Worm (Caenorhabditis elegans) whole organism, young adult: ENCODE data around the gene clec-64.

Source experiments
- B0019.2 ChIP-seq: fragments of 200-800 bp; sonication (Bioruptor generic); conservative IDR thresholded peaks from 2 replicates; pipeline ENCODE4 v1.3.6; 2022; ENCODE audit warnings: missing genetic modification reagents, missing genetic modification characterization, missing compliant biosample characterization
- B0336.3 ChIP-seq: fragments of 200-800 bp; sonication (Bioruptor generic); IDR thresholded peaks from 2 replicates; pipeline ENCODE4 v1.3.6; 2022; ENCODE audit warnings: missing genetic modification characterization, missing compliant biosample characterization
- F10E7.11 ChIP-seq: sonication (generic microtip); optimal IDR thresholded peaks from 2 replicates; lab custom pipeline; 2017; ENCODE audit warnings: mild to moderate bottlenecking, missing genetic modification characterization, moderate library complexity, missing compliant biosample characterization
- F22D6.2 ChIP-seq: sonication (generic microtip); optimal IDR thresholded peaks from 2 replicates; lab custom pipeline; 2016; ENCODE audit warnings: mild to moderate bottlenecking, missing genetic modification characterization, missing compliant biosample characterization
- F33H1.4 ChIP-seq: fragments of 200-800 bp; sonication (Bioruptor generic); IDR thresholded peaks from 2 replicates; pipeline ENCODE4 v1.3.6; 2022; ENCODE audit warnings: missing genetic modification reagents, missing genetic modification characterization, missing compliant biosample characterization
- F37B4.10 ChIP-seq: fragments of 200-800 bp; sonication (Bioruptor generic); IDR thresholded peaks from 2 replicates; pipeline ENCODE4 v1.3.6; 2022; ENCODE audit warnings: missing genetic modification characterization, missing compliant biosample characterization
- F55B11.4 ChIP-seq: sonication (generic microtip); optimal IDR thresholded peaks from 2 replicates; lab custom pipeline; 2016; ENCODE audit warnings: missing compliant biosample characterization, missing genetic modification characterization, borderline replicate concordance; ENCODE audit not compliant: insufficient read depth
- F57A8.1 ChIP-seq: fragments of 200-800 bp; sonication (Bioruptor generic); optimal IDR thresholded peaks from 2 replicates; lab custom pipeline; 2018; ENCODE audit warnings: mild to moderate bottlenecking, missing genetic modification characterization, moderate library complexity, missing compliant biosample characterization
- F57C9.4 ChIP-seq: sonication (generic microtip); optimal IDR thresholded peaks from 2 replicates; lab custom pipeline; 2017; ENCODE audit warnings: mild to moderate bottlenecking, missing genetic modification characterization, missing compliant biosample characterization
- T26A5.8 ChIP-seq: sonication (generic microtip); optimal IDR thresholded peaks from 2 replicates; lab custom pipeline; 2016; ENCODE audit warnings: missing genetic modification characterization, missing compliant biosample characterization
- Y56A3A.18 ChIP-seq: fragments of 200-800 bp; sonication (Bioruptor generic); IDR thresholded peaks from 2 replicates; pipeline ENCODE4 v1.3.6; 2022; ENCODE audit warnings: missing genetic modification reagents, missing genetic modification characterization, missing compliant biosample characterization
- Y79H2A.3 ChIP-seq: fragments of 200-800 bp; sonication (Bioruptor generic); conservative IDR thresholded peaks from 2 replicates; pipeline ENCODE4 v1.3.6; 2022; ENCODE audit warnings: missing genetic modification reagents, missing genetic modification characterization, missing compliant biosample characterization
- aptf-2 ChIP-seq: fragments of 200-800 bp; sonication (Bioruptor generic); conservative IDR thresholded peaks from 2 replicates; pipeline ENCODE4 v1.3.6; 2022; ENCODE audit warnings: missing genetic modification reagents, missing genetic modification characterization, missing compliant biosample characterization
- bed-1 ChIP-seq: fragments of 200-800 bp; sonication (Bioruptor generic); IDR thresholded peaks from 2 replicates; pipeline ENCODE4 v1.3.6; 2022; ENCODE audit warnings: missing genetic modification reagents, missing genetic modification characterization, missing compliant biosample characterization
- ccch-3 ChIP-seq: fragments of 200-800 bp; sonication (Bioruptor generic); optimal IDR thresholded peaks from 2 replicates; lab custom pipeline; 2018; ENCODE audit warnings: mild to moderate bottlenecking, missing genetic modification characterization, missing compliant biosample characterization
- ceh-27 ChIP-seq: fragments of 200-800 bp; sonication (Bioruptor generic); optimal IDR thresholded peaks from 2 replicates; lab custom pipeline; 2018; ENCODE audit warnings: mild to moderate bottlenecking, missing genetic modification characterization, moderate library complexity, missing compliant biosample characterization
- dox-1 ChIP-seq: fragments of 200-800 bp; sonication (Bioruptor generic); IDR thresholded peaks from 2 replicates; pipeline ENCODE4 v1.3.6; 2022; ENCODE audit warnings: missing genetic modification reagents, missing genetic modification characterization, missing compliant biosample characterization
- egl-44 ChIP-seq: fragments of 200-800 bp; sonication (Bioruptor generic); IDR thresholded peaks from 2 replicates; pipeline ENCODE4 v1.3.6; 2022; ENCODE audit warnings: missing genetic modification reagents, missing genetic modification characterization, missing compliant biosample characterization
- hlh-12 ChIP-seq: sonication (generic microtip); optimal IDR thresholded peaks from 2 replicates; lab custom pipeline; 2016; ENCODE audit warnings: missing genetic modification characterization, missing compliant biosample characterization
- hmg-1.2 ChIP-seq: fragments of 200-800 bp; sonication (Bioruptor generic); IDR thresholded peaks from 2 replicates; pipeline ENCODE4 v1.3.6; 2022; ENCODE audit warnings: missing genetic modification reagents, missing genetic modification characterization, missing compliant biosample characterization
- hrde-1 ChIP-seq: sonication (generic microtip); optimal IDR thresholded peaks from 2 replicates; lab custom pipeline; 2016; ENCODE audit warnings: missing genetic modification characterization, mild to moderate bottlenecking, missing compliant biosample characterization, moderate library complexity, missing genotype, missing genetic modification reagents, borderline replicate concordance
- lag-1 ChIP-seq: fragments of 200-800 bp; sonication (Bioruptor generic); IDR thresholded peaks from 2 replicates; pipeline ENCODE4 v1.3.6; 2022; ENCODE audit warnings: missing genetic modification reagents, missing genetic modification characterization, missing compliant biosample characterization
- let-526 ChIP-seq: fragments of 200-800 bp; sonication (Bioruptor generic); IDR thresholded peaks from 2 replicates; pipeline ENCODE4 v1.3.6; 2022; ENCODE audit warnings: missing genetic modification reagents, missing genetic modification characterization, missing compliant biosample characterization
- lin-26 ChIP-seq: fragments of 200-800 bp; sonication (Bioruptor generic); IDR thresholded peaks from 2 replicates; pipeline ENCODE4 v1.3.6; 2022; ENCODE audit warnings: missing genetic modification reagents, missing genetic modification characterization, missing compliant biosample characterization
- lin-35 ChIP-seq, 3 experiments: fragments of 150-350 bp in 2 of 3; sonication (generic microtip) in 1 of 3; optimal IDR thresholded peaks; 2 replicates each; lab custom pipeline; 2014 to 2018; ENCODE audit warnings: missing biosample characterization in 3 of 3, missing genetic modification characterization in 3 of 3, missing genetic modification reagents in 3 of 3
- madf-8 ChIP-seq: fragments of 200-800 bp; sonication (Bioruptor generic); conservative IDR thresholded peaks from 2 replicates; pipeline ENCODE4 v1.3.6; 2022; ENCODE audit warnings: missing genetic modification reagents, missing genetic modification characterization, missing compliant biosample characterization
- mcd-1 ChIP-seq: fragments of 200-800 bp; sonication (Bioruptor generic); IDR thresholded peaks from 2 replicates; pipeline ENCODE4 v1.3.6; 2022; ENCODE audit warnings: missing genetic modification reagents, missing genetic modification characterization, missing compliant biosample characterization
- nfya-1 ChIP-seq: sonication (generic microtip); optimal IDR thresholded peaks from 2 replicates; lab custom pipeline; 2017; ENCODE audit warnings: antibody characterized with exemption, missing compliant biosample characterization, missing genetic modification characterization, borderline replicate concordance; ENCODE audit not compliant: insufficient read depth
- nfya-2 ChIP-seq: fragments of 200-800 bp; sonication (Bioruptor generic); IDR thresholded peaks from 2 replicates; pipeline ENCODE4 v1.3.6; 2022; ENCODE audit warnings: missing genetic modification reagents, missing genetic modification characterization, missing compliant biosample characterization
- nfyb-1 ChIP-seq: fragments of 200-800 bp; sonication (Bioruptor generic); IDR thresholded peaks from 2 replicates; pipeline ENCODE4 v1.3.6; 2022; ENCODE audit warnings: missing genetic modification reagents, missing genetic modification characterization, missing compliant biosample characterization
- rec-8 ChIP-seq, 2 experiments: sonication (generic microtip); optimal IDR thresholded peaks; 2 replicates each; lab custom pipeline; 2016; ENCODE audit warnings: mild to moderate bottlenecking in 2 of 2, missing genetic modification characterization in 2 of 2, missing genetic modification reagents in 2 of 2, missing genotype in 2 of 2, missing biosample characterization in 1 of 2, missing compliant biosample characterization in 1 of 2, moderate library complexity in 1 of 2
- sdz-38 ChIP-seq: sonication (generic microtip); optimal IDR thresholded peaks from 2 replicates; lab custom pipeline; 2016; ENCODE audit warnings: missing genotype, missing genetic modification characterization, missing compliant biosample characterization
- sea-2 ChIP-seq: fragments of 200-800 bp; sonication (Bioruptor generic); IDR thresholded peaks from 2 replicates; pipeline ENCODE4 v1.3.6; 2022; ENCODE audit warnings: missing genetic modification characterization, missing compliant biosample characterization
- snpc-1.3 ChIP-seq: sonication (generic microtip); optimal IDR thresholded peaks from 2 replicates; lab custom pipeline; 2017; ENCODE audit warnings: missing genetic modification characterization, mild to moderate bottlenecking, missing compliant biosample characterization, antibody characterized with exemption, moderate library complexity, missing genotype, missing genetic modification reagents; ENCODE audit not compliant: insufficient read depth
- snpc-3.4 ChIP-seq: sonication (generic microtip); optimal IDR thresholded peaks from 2 replicates; lab custom pipeline; 2017; ENCODE audit warnings: missing genetic modification characterization, mild to moderate bottlenecking, missing compliant biosample characterization, antibody characterized with exemption, moderate library complexity, missing genotype, missing genetic modification reagents
- snpc-4 ChIP-seq, 5 experiments: fragments of 150-350 bp in 1 of 5; sonication (generic microtip) in 4 of 5; optimal IDR thresholded peaks; 2 replicates each; lab custom pipeline; 2014 to 2018; ENCODE audit warnings: missing genetic modification characterization in 5 of 5, missing biosample characterization in 3 of 5, antibody characterized with exemption in 2 of 5, mild to moderate bottlenecking in 2 of 5, missing compliant biosample characterization in 2 of 5, missing genotype in 2 of 5, moderate library complexity in 2 of 5, missing genetic modification reagents in 1 of 5
- tbp1 ChIP-seq: fragments of 200-800 bp; sonication (Bioruptor generic); optimal IDR thresholded peaks from 2 replicates; lab custom pipeline; 2018; ENCODE audit warnings: mild to moderate bottlenecking, missing genetic modification characterization, missing compliant biosample characterization
- tlf-1 ChIP-seq: fragments of 200-800 bp; sonication (Bioruptor generic); optimal IDR thresholded peaks from 2 replicates; lab custom pipeline; 2018; ENCODE audit warnings: mild to moderate bottlenecking, missing genetic modification characterization, missing compliant biosample characterization
- zim-3 ChIP-seq: sonication (generic microtip); optimal IDR thresholded peaks from 2 replicates; lab custom pipeline; 2017; ENCODE audit warnings: mild to moderate bottlenecking, missing genetic modification characterization, moderate library complexity, missing compliant biosample characterization
- ztf-18 ChIP-seq: sonication (generic microtip); optimal IDR thresholded peaks from 2 replicates; lab custom pipeline; 2016; ENCODE audit warnings: missing genotype, mild to moderate bottlenecking, missing genetic modification characterization, missing compliant biosample characterization
- ztf-26 ChIP-seq: sonication (generic microtip); optimal IDR thresholded peaks from 2 replicates; lab custom pipeline; 2017; ENCODE audit warnings: missing genetic modification characterization, missing compliant biosample characterization
- ztf-28 ChIP-seq: fragments of 200-800 bp; sonication (Bioruptor generic); IDR thresholded peaks from 2 replicates; pipeline ENCODE4 v1.3.6; 2022; ENCODE audit warnings: missing genetic modification reagents, missing genetic modification characterization, missing compliant biosample characterization
- ztf-3 ChIP-seq: fragments of 200-800 bp; sonication (Bioruptor generic); optimal IDR thresholded peaks from 2 replicates; lab custom pipeline; 2018; ENCODE audit warnings: mild to moderate bottlenecking, missing genetic modification characterization, missing compliant biosample characterization
- ztf-6 ChIP-seq: fragments of 200-800 bp; sonication (Bioruptor generic); IDR thresholded peaks from 2 replicates; pipeline ENCODE4 v1.3.6; 2022; ENCODE audit warnings: missing genetic modification reagents, missing genetic modification characterization, missing compliant biosample characterization

clec-64 gene

ce11 chrII:12914514-12915075 lies 16.6 kb downstream of the clec-64 start, which contains the start of gene F35C5.12 (continued):
- TF ChIP-seq lag-1, result no peak
- no peak for TF ChIP-seq snpc-1.3 (tag; lab: Kevin White, UChicago)
- TF ChIP-seq ztf-26, result no peak

DNA sequence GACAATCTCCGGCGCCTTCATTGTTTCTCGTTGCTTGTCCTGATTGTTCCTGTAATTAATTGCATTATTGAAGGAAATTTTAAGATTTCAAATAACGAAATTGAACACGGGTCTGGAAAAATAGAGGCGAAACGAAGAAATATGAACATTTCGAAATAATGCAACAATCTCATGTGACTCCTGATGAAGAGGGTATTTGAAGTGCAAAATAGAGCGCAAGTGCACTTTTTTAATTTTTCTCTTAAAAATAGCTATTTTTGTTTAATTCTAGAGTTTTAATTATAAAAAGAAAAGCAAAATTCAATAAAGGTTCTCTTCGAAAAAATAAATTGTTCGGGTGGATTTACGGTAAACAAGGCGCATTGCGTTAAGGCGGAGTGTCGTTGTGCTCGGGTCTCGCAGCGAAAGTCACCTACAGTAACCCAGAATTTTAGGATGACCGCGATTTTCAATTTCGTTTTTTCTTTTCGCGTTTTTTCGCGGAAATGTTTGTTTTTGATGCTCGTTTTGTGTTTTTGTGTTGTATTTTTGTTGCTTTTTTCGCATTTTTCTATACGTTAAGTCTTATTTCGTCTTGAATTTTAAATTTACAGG lies 21.0 kb downstream of the clec-64 start, which contains the start of the genes F58G1.2 and wago-4:
Gene F58G1.2, minus strand, starts transcription at position 51 of the 594 bp plus-strand sequence.
Gene wago-4, plus strand, starts transcription at position 592 of the 594 bp plus-strand sequence.
- TF ChIP-seq madf-8 (peak; percentile 83), ztf-3 (GFP tag; lab: Kevin White, UChicago) (no peak), Y56A3A.18 (no peak), ccch-3 (GFP tag; lab: Kevin White, UChicago) (no peak), egl-44 (GFP tag; lab: Robert Waterston, UW) (no peak), F33H1.4 (GFP tag; lab: Robert Waterston, UW) (peak; percentile 96), aptf-2 (GFP tag; lab: Robert Waterston, UW) (no peak), lag-1 (no peak), F55B11.4 (tag; lab: Kevin White, UChicago) (no peak), snpc-1.3 (tag; lab: Kevin White, UChicago) (peak; percentile 53), rec-8 (tag; optimal IDR thresholded peaks at IDR 0.05; lab: Kevin White, UChicago) (no peak), snpc-4 (GFP tag; optimal IDR thresholded peaks at IDR 0.05; lab: Kevin White, UChicago) (no peak), snpc-4 (tag; optimal IDR thresholded peaks at IDR 0.05; lab: Kevin White, UChicago) (peak in 3 of 4 experiments; percentile 26 to 50 (median 30)), snpc-3.4 (tag; lab: Kevin White, UChicago) (peak; percentile 79), tlf-1 (peak; percentile 43), hlh-12 (tag; lab: Kevin White, UChicago) (no peak), nfyb-1 (GFP tag; lab: Robert Waterston, UW) (no peak), F57A8.1 (GFP tag; lab: Kevin White, UChicago) (no peak), mcd-1 (GFP tag; lab: Robert Waterston, UW) (peak; percentile 60), Y79H2A.3 (GFP tag; lab: Robert Waterston, UW) (0 out of 2 replicates have a peak, but pooled peaks have one; percentile 24), B0336.3 (no peak), hrde-1 (tag; lab: Kevin White, UChicago) (no peak), F22D6.2 (tag; lab: Kevin White, UChicago) (no peak), tbp1 (peak; percentile 46), F57C9.4 (tag; lab: Kevin White, UChicago) (no peak), let-526 (GFP tag; lab: Robert Waterston, UW) (no peak), dox-1 (peak; percentile 82), B0019.2 (GFP tag; lab: Robert Waterston, UW) (no peak; the same call in 1 of the 2 replicates), zim-3 (tag; lab: Kevin White, UChicago) (no peak), lin-35 (GFP tag; optimal IDR thresholded peaks at IDR 0.05; lab: Kevin White, UChicago) (peak in 1 of 3 experiments; percentile 23), sea-2 (GFP tag; lab: Robert Waterston, UW) (no peak), F37B4.10 (no peak), ztf-28 (GFP tag; lab: Robert Waterston, UW) (0 out of 2 replicates have a peak, but pooled peaks have one; percentile 70), ztf-6 (GFP tag; lab: Robert Waterston, UW) (no peak), bed-1 (GFP tag; lab: Robert Waterston, UW) (no peak), ceh-27 (GFP tag; lab: Kevin White, UChicago) (no peak), lin-26 (GFP tag; lab: Robert Waterston, UW) (no peak), nfya-2 (GFP tag; lab: Robert Waterston, UW) (no peak), ztf-18 (tag; lab: Kevin White, UChicago) (no peak), hmg-1.2 (GFP tag; lab: Robert Waterston, UW) (peak; percentile 37; the same call in 1 of the 2 replicates), nfya-1 (tag; lab: Kevin White, UChicago) (no peak), T26A5.8 (tag; lab: Kevin White, UChicago) (no peak), sdz-38 (tag; lab: Kevin White, UChicago) (no peak), F10E7.11 (no peak)
